Fruit fly (Drosophila melanogaster) ovary, adult (tissue): ENCODE data around the gene CG16825.

Experiments
- CG17801 ChIP-seq: fragments of 200-800 bp; optimal IDR thresholded peaks from 2 replicates; lab custom pipeline; 2019; ENCODE audit warnings: missing biosample characterization, mild to moderate bottlenecking, missing genetic modification characterization, moderate library complexity; ENCODE audit not compliant: partially characterized antibody

The CG16825 gene

dm6 chr2L:13304488-13304887 is at the start of gene CG16825:
Gene CG16825, plus strand, starts transcription at chr2L:13304788.
- no peak for TF ChIP-seq CG17801 (GFP tag; lab: Kevin White, UChicago)

dm6 chr2L:13257177-13257576 is 47.4 kb upstream of the CG16825 start, which contains the start of gene Naa20B:
Gene Naa20B, plus strand, starts transcription at chr2L:13257477.
- no peak for TF ChIP-seq CG17801 (GFP tag; lab: Kevin White, UChicago)

dm6 chr2L:13258702-13259101 is 45.9 kb upstream of the CG16825 start:
- TF ChIP-seq CG17801 (GFP tag; lab: Kevin White, UChicago): no peak

- TF ChIP-seq CG17801 (GFP tag; lab: Kevin White, UChicago): no peak
Measured at dm6 chr2L:13259643-13260042, 44.9 kb upstream of the CG16825 start, which contains the start of gene CG31730. Gene CG31730, minus strand, starts transcription at chr2L:13259743.

dm6 chr2L:13260740-13261139 is 43.8 kb upstream of the CG16825 start, which contains the start of gene CG44085:
Gene CG44085, plus strand, starts transcription at chr2L:13261008.
- no peak for TF ChIP-seq CG17801 (GFP tag; lab: Kevin White, UChicago)

- TF ChIP-seq CG17801 (GFP tag; lab: Kevin White, UChicago): no peak
Measured at dm6 chr2L:13265776-13266175, 38.8 kb upstream of the CG16825 start, which contains the start of gene CG31848. Gene CG31848, minus strand, starts transcription at chr2L:13265876.

dm6 chr2L:13266627-13267026 is 38.0 kb upstream of the CG16825 start:
- no peak for TF ChIP-seq CG17801 (GFP tag; lab: Kevin White, UChicago)

dm6 chr2L:13268040-13268652 is 36.4 kb upstream of the CG16825 start:
- no peak for TF ChIP-seq CG17801 (GFP tag; lab: Kevin White, UChicago)

- no peak for TF ChIP-seq CG17801 (GFP tag; lab: Kevin White, UChicago)
Measured at dm6 chr2L:13272541-13272940, 32.0 kb upstream of the CG16825 start.

- no peak for TF ChIP-seq CG17801 (GFP tag; lab: Kevin White, UChicago)
Measured at dm6 chr2L:13285791-13286190, 18.8 kb upstream of the CG16825 start.

- peak; percentile 81 for TF ChIP-seq CG17801 (GFP tag; lab: Kevin White, UChicago)
Measured at dm6 chr2L:13286456-13286855, 18.1 kb upstream of the CG16825 start, which contains the start of the genes Drep4 and Uvrag. Gene Drep4, minus strand, starts transcription at chr2L:13286462. Gene Uvrag, plus strand, starts transcription at chr2L:13286777.

dm6 chr2L:13289689-13290088 is 14.9 kb upstream of the CG16825 start, which contains the start of gene CG31729:
Gene CG31729, plus strand, starts transcription at chr2L:13289997.
- TF ChIP-seq CG17801 (GFP tag; lab: Kevin White, UChicago): peak; percentile 25

dm6 chr2L:13290276-13291065 is 14.1 kb upstream of the CG16825 start:
- peak; percentile 15 for TF ChIP-seq CG17801 (GFP tag; lab: Kevin White, UChicago)

- TF ChIP-seq CG17801 (GFP tag; lab: Kevin White, UChicago): no peak
Measured at dm6 chr2L:13291066-13291434, 13.5 kb upstream of the CG16825 start.

dm6 chr2L:13291960-13292487 is 12.6 kb upstream of the CG16825 start:
- TF ChIP-seq CG17801 (GFP tag; lab: Kevin White, UChicago): no peak
